Fruit fly (Drosophila melanogaster) whole organism, embryonic: ENCODE measurements around the gene sau.
A peak's percentile ranks its signal among the peaks of the same experiment; 100 is the strongest.

Source experiments
- CG10147 ChIP-seq: fragments of 200-800 bp; sonication (Bioruptor generic); optimal IDR thresholded peaks from 2 replicates; lab custom pipeline; 2019; ENCODE audit warnings: missing biosample characterization, mild to moderate bottlenecking, missing genetic modification characterization, moderate library complexity
- CG10209 ChIP-seq: fragments of 200-800 bp; sonication (Bioruptor generic); optimal IDR thresholded peaks from 3 replicates; lab custom pipeline; 2017; ENCODE audit warnings: missing biosample characterization, mild to moderate bottlenecking, missing genetic modification characterization, missing genetic modification reagents
- CG11085 ChIP-seq: fragments of 200-800 bp; sonication (Bioruptor generic); IDR thresholded peaks from 2 replicates; pipeline ENCODE4 v1.3.6; 2022; ENCODE audit warnings: missing biosample characterization, missing genetic modification characterization
- CG13424 ChIP-seq: fragments of 200-800 bp; sonication (Bioruptor generic); optimal IDR thresholded peaks from 2 replicates; lab custom pipeline; 2019; ENCODE audit warnings: missing biosample characterization, mild to moderate bottlenecking, missing genetic modification characterization, moderate library complexity
- CG13894 ChIP-seq: fragments of 200-800 bp; sonication (Bioruptor generic); optimal IDR thresholded peaks from 3 replicates; lab custom pipeline; 2018; ENCODE audit warnings: missing biosample characterization, mild to moderate bottlenecking, missing genetic modification characterization, moderate library complexity
- CG14050 ChIP-seq: fragments of 200-800 bp; sonication (Bioruptor generic); IDR thresholded peaks from 3 replicates; pipeline ENCODE4 v1.3.6; 2022; ENCODE audit warnings: missing biosample characterization, missing genetic modification characterization
- CG1602 ChIP-seq: fragments of 200-800 bp; sonication (Bioruptor generic); optimal IDR thresholded peaks from 3 replicates; lab custom pipeline; 2016; ENCODE audit warnings: missing biosample characterization, missing genetic modification characterization
- CG17328 ChIP-seq: fragments of 200-800 bp; sonication (Bioruptor generic); IDR thresholded peaks from 2 replicates; pipeline ENCODE4 v1.3.6; 2022; ENCODE audit warnings: missing biosample characterization, missing genetic modification characterization
- CG17385 ChIP-seq: fragments of 200-800 bp; sonication (Bioruptor generic); optimal IDR thresholded peaks from 3 replicates; lab custom pipeline; 2018; ENCODE audit warnings: missing biosample characterization, mild to moderate bottlenecking, missing genetic modification characterization
- CG17829 ChIP-seq: fragments of 200-800 bp; optimal IDR thresholded peaks from 2 replicates; lab custom pipeline; 2019; ENCODE audit warnings: missing biosample characterization, mild to moderate bottlenecking, missing genetic modification characterization, moderate library complexity
- CG1792 ChIP-seq: fragments of 200-800 bp; sonication (Bioruptor generic); optimal IDR thresholded peaks from 2 replicates; lab custom pipeline; 2016; ENCODE audit warnings: missing biosample characterization, missing genetic modification characterization
- CG2116 ChIP-seq: fragments of 200-800 bp; sonication (Bioruptor generic); optimal IDR thresholded peaks from 3 replicates; lab custom pipeline; 2018; ENCODE audit warnings: missing biosample characterization, mild to moderate bottlenecking, missing genetic modification characterization
- CG2129 ChIP-seq: fragments of 200-800 bp; sonication (Bioruptor generic); IDR thresholded peaks from 2 replicates; pipeline ENCODE4 v1.3.6; 2022; ENCODE audit warnings: missing biosample characterization, missing genetic modification characterization; ENCODE audit not compliant: partially characterized antibody
- CG2199 ChIP-seq: fragments of 200-800 bp; sonication (Bioruptor generic); IDR thresholded peaks from 3 replicates; pipeline ENCODE4 v1.3.6; 2022; ENCODE audit warnings: missing biosample characterization, missing genetic modification characterization
- CG30020 ChIP-seq: fragments of 200-800 bp; optimal IDR thresholded peaks from 2 replicates; lab custom pipeline; 2019; ENCODE audit warnings: missing biosample characterization, mild to moderate bottlenecking, missing genetic modification characterization, moderate library complexity
- CG33213 ChIP-seq: fragments of 200-800 bp; sonication (Bioruptor generic); optimal IDR thresholded peaks from 3 replicates; lab custom pipeline; 2016; ENCODE audit warnings: missing biosample characterization, missing genetic modification characterization
- CG34422 ChIP-seq: fragments of 200-800 bp; sonication (Bioruptor generic); IDR thresholded peaks from 3 replicates; pipeline ENCODE4 v1.3.6; 2022; ENCODE audit warnings: missing biosample characterization, missing genetic modification characterization
- CG3726 ChIP-seq: fragments of 200-800 bp; sonication (Bioruptor generic); IDR thresholded peaks from 3 replicates; pipeline ENCODE4, ENCODE4 v1.3.6; 2022; ENCODE audit warnings: missing biosample characterization, missing genetic modification characterization
- CG4854 ChIP-seq: fragments of 200-800 bp; sonication (Bioruptor generic); optimal IDR thresholded peaks from 2 replicates; lab custom pipeline; 2016; ENCODE audit warnings: missing biosample characterization, missing genetic modification characterization, inconsistent platforms
- CG6683 ChIP-seq: fragments of 200-800 bp; sonication (Bioruptor generic); optimal IDR thresholded peaks from 2 replicates; lab custom pipeline; 2017; ENCODE audit warnings: missing biosample characterization, mild to moderate bottlenecking, missing genetic modification characterization, missing genetic modification reagents
- D ChIP-seq, 2 experiments: fragments of 200-800 bp in 1 of 2; fragments of >200 bp in 1 of 2; sonication (Bioruptor generic) in 1 of 2; optimal IDR thresholded peaks; 2 replicates in 1 of 2; 3 replicates in 1 of 2; lab custom pipeline; 2017; ENCODE audit warnings: mild to moderate bottlenecking in 1 of 2, missing biosample characterization in 1 of 2, missing genetic modification characterization in 1 of 2, missing genetic modification reagents in 1 of 2
- Fer3 ChIP-seq: fragments of 200-800 bp; sonication (Bioruptor generic); optimal IDR thresholded peaks from 2 replicates; lab custom pipeline; 2018; ENCODE audit warnings: missing biosample characterization, mild to moderate bottlenecking, missing genetic modification characterization, moderate library complexity
- HLHmδ ChIP-seq: fragments of 200-800 bp; sonication (Bioruptor generic); optimal IDR thresholded peaks from 2 replicates; lab custom pipeline; 2018; ENCODE audit warnings: missing biosample characterization, mild to moderate bottlenecking, missing genetic modification characterization, moderate library complexity
- Hmx ChIP-seq: fragments of 200-800 bp; sonication (Bioruptor generic); optimal IDR thresholded peaks from 2 replicates; lab custom pipeline; 2016; ENCODE audit warnings: missing biosample characterization, missing genetic modification characterization
- Lpt ChIP-seq: fragments of >200 bp; optimal IDR thresholded peaks from 2 replicates; lab custom pipeline; 2018; ENCODE audit warnings: missing biosample characterization, missing genetic modification characterization
- MTF-1 ChIP-seq: fragments of 200-800 bp; sonication (Bioruptor generic); optimal IDR thresholded peaks from 2 replicates; lab custom pipeline; 2018; ENCODE audit warnings: missing biosample characterization, mild to moderate bottlenecking, missing genetic modification characterization, borderline replicate concordance
- Med ChIP-seq: fragments of 200-800 bp; sonication (Bioruptor generic); peaks from one replicate; lab custom pipeline; 2016; ENCODE audit warnings: missing biosample characterization, missing genetic modification characterization, mild to moderate bottlenecking, inconsistent platforms, moderate library complexity
- NC2α ChIP-seq: fragments of 200-800 bp; sonication (Bioruptor generic); optimal IDR thresholded peaks from 2 replicates; lab custom pipeline; 2016; ENCODE audit warnings: missing biosample characterization, missing genetic modification characterization
- NC2β ChIP-seq: fragments of 200-800 bp; sonication (Bioruptor generic); optimal IDR thresholded peaks from 2 replicates; lab custom pipeline; 2016; ENCODE audit warnings: missing biosample characterization, missing genetic modification characterization
- NK7.1 ChIP-seq: fragments of 200-800 bp; sonication (Bioruptor generic); optimal IDR thresholded peaks from 3 replicates; lab custom pipeline; 2016; ENCODE audit warnings: missing biosample characterization, missing genetic modification characterization
- Opbp ChIP-seq: fragments of 200-800 bp; sonication (Bioruptor generic); IDR thresholded peaks from 3 replicates; pipeline ENCODE4 v1.3.6; 2022; ENCODE audit warnings: missing biosample characterization, missing genetic modification characterization; ENCODE audit not compliant: partially characterized antibody
- Ptx1 ChIP-seq: fragments of 200-800 bp; sonication (Bioruptor generic); IDR thresholded peaks from 2 replicates; pipeline ENCODE4 v1.3.6; 2022; ENCODE audit warnings: missing biosample characterization, missing genetic modification characterization
- TFAM ChIP-seq: fragments of 200-800 bp; sonication (Bioruptor generic); optimal IDR thresholded peaks from 2 replicates; lab custom pipeline; 2017; ENCODE audit warnings: missing biosample characterization, missing genetic modification characterization, inconsistent platforms
- ap ChIP-seq: fragments of 200-800 bp; sonication (Bioruptor generic); IDR thresholded peaks from 2 replicates; pipeline ENCODE4 v1.3.6; 2022; ENCODE audit warnings: missing biosample characterization, missing genetic modification characterization
- croc ChIP-seq: fragments of 200-800 bp; sonication (Bioruptor generic); conservative IDR thresholded peaks from 3 replicates; pipeline ENCODE4 v1.3.6; 2022; ENCODE audit warnings: missing biosample characterization, missing genetic modification characterization
- dmrt99B ChIP-seq: fragments of 200-800 bp; sonication (Bioruptor generic); optimal IDR thresholded peaks from 2 replicates; lab custom pipeline; 2018; ENCODE audit warnings: missing biosample characterization, mild to moderate bottlenecking, missing genetic modification characterization, moderate library complexity
- esg ChIP-seq: fragments of 200-800 bp; sonication (Bioruptor generic); conservative IDR thresholded peaks from 2 replicates; pipeline ENCODE4 v1.3.6; 2022; ENCODE audit warnings: missing biosample characterization, missing genetic modification characterization
- gsb-n ChIP-seq: fragments of 200-800 bp; sonication (Bioruptor generic); optimal IDR thresholded peaks from 3 replicates; lab custom pipeline; 2018; ENCODE audit warnings: missing biosample characterization, mild to moderate bottlenecking, missing genetic modification characterization
- kah ChIP-seq: fragments of 200-800 bp; sonication (Bioruptor generic); optimal IDR thresholded peaks from 2 replicates; lab custom pipeline; 2018; ENCODE audit warnings: missing biosample characterization, mild to moderate bottlenecking, missing genetic modification characterization
- maf-S ChIP-seq: fragments of 200-800 bp; sonication (Bioruptor generic); optimal IDR thresholded peaks from 2 replicates; lab custom pipeline; 2016; ENCODE audit warnings: missing biosample characterization, missing genetic modification characterization
- pfk ChIP-seq: fragments of 200-800 bp; sonication (Bioruptor generic); optimal IDR thresholded peaks from 2 replicates; lab custom pipeline; 2018; ENCODE audit warnings: missing biosample characterization, mild to moderate bottlenecking, missing genetic modification characterization, moderate library complexity
- sr ChIP-seq: fragments of 200-800 bp; sonication (Bioruptor generic); IDR thresholded peaks from 3 replicates; pipeline ENCODE4 v1.3.6; 2022; ENCODE audit warnings: missing biosample characterization, missing genetic modification characterization
- tin ChIP-seq: fragments of 200-800 bp; sonication (Bioruptor generic); optimal IDR thresholded peaks from 3 replicates; lab custom pipeline; 2016; ENCODE audit warnings: missing biosample characterization, missing genetic modification characterization
- tna ChIP-seq: fragments of 200-800 bp; sonication (Bioruptor generic); IDR thresholded peaks from 2 replicates; pipeline ENCODE4 v1.3.6; 2022; ENCODE audit warnings: missing biosample characterization, missing genetic modification characterization; ENCODE audit not compliant: partially characterized antibody
- unc-4 ChIP-seq: fragments of 200-800 bp; sonication (Bioruptor generic); IDR thresholded peaks from 2 replicates; pipeline ENCODE4 v1.3.6; 2022; ENCODE audit warnings: missing biosample characterization, missing genetic modification characterization; ENCODE audit not compliant: partially characterized antibody
- unpg ChIP-seq: fragments of 200-800 bp; sonication (Bioruptor generic); optimal IDR thresholded peaks from 3 replicates; lab custom pipeline; 2018; ENCODE audit warnings: missing biosample characterization, mild to moderate bottlenecking, missing genetic modification characterization, moderate library complexity
- zf30C ChIP-seq: fragments of 200-800 bp; sonication (Bioruptor generic); optimal IDR thresholded peaks from 3 replicates; lab custom pipeline; 2018; ENCODE audit warnings: missing biosample characterization, mild to moderate bottlenecking, missing genetic modification characterization

sau gene

DNA sequence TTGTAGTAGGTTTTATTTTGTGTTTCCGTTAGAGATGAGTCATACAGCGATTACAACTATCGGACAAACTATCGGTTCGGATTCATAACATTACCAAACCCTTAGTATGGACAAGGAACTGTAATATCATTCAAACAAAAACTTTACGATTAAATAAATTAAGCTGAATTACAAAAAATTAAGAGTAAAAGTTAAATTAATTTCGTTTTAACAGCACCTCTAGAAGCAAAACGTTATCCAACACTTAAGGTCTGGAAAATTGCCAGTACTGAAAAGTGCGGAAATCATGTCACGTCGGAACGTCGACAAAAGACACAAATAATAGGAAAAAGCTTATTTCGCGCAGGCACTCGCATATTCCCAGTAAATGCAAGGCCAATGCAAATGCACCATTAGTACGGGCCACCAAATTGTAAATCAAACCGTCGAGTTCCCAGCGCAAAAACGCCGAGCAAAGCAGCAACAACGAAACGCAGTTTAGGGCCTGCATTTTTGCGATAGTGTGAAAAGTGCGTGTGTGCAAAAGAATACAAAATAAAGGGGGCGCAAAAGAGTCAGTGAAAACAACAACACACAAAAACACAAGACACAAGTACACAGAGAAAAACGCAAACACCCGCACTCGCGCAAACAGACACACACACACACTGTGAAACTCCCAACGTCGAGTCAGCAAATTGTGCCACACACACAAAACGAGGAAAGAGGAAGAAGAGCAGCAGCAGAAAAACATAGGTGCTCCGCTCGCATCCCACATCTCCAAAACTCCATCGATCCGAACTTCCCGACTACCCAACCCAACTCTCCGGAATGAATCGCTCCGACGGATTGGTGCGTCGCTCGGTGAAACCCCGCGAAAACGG lies at the start of gene sau, which contains the start of gene CG15387 (continued):
- TF ChIP-seq NK7.1 (GFP tag; lab: Kevin White, UChicago) (peak; percentile 70), croc (GFP tag; lab: Robert Waterston, UW) (peak; percentile 65), unpg (GFP tag; lab: Kevin White, UChicago) (peak; percentile 85), gsb-n (tag; lab: Kevin White, UChicago) (peak; percentile 81), CG13894 (tag; lab: Kevin White, UChicago) (peak; percentile 90), TFAM (GFP tag; lab: Kevin White, UChicago) (peak; percentile 24), CG3726 (GFP tag; lab: Robert Waterston, UW) (peak; percentile 52; the same call in 1 of the 3 replicates), CG1792 (GFP tag; lab: Kevin White, UChicago) (peak; percentile 77), CG2129 (GFP tag; lab: Robert Waterston, UW) (peak; percentile 89), CG6683 (GFP tag; lab: Kevin White, UChicago) (peak; percentile 58), CG34422 (GFP tag; lab: Robert Waterston, UW) (peak; percentile 83), CG13424 (tag; lab: Kevin White, UChicago) (peak; percentile 90), kah (peak; percentile 29), CG14050 (peak; percentile 71), dmrt99B (peak; percentile 79), HLHmδ (no peak), CG30020 (tag; lab: Kevin White, UChicago) (peak; percentile 80), MTF-1 (GFP tag; lab: Kevin White, UChicago) (no peak), zf30C (peak; percentile 65), Lpt (GFP tag; lab: Kevin White, UChicago) (no peak), Med (GFP tag; lab: Kevin White, UChicago) (peak; percentile 99), NC2α (GFP tag; lab: Kevin White, UChicago) (peak; percentile 81), CG2116 (GFP tag; lab: Kevin White, UChicago) (peak; percentile 90), CG33213 (GFP tag; lab: Kevin White, UChicago) (peak; percentile 89), unc-4 (peak; percentile 94), Hmx (GFP tag; lab: Kevin White, UChicago) (peak; percentile 77), CG1602 (GFP tag; lab: Kevin White, UChicago) (peak; percentile 91), CG10147 (GFP tag; lab: Kevin White, UChicago) (peak; percentile 84), Ptx1 (peak; percentile 84), CG17385 (GFP tag; lab: Kevin White, UChicago) (peak; percentile 79), maf-S (peak; percentile 89), CG2199 (GFP tag; lab: Robert Waterston, UW) (0 out of 3 replicates have a peak, but pooled peaks have one; percentile 76), pfk (peak; percentile 32), esg (GFP tag; lab: Robert Waterston, UW) (peak; percentile 71), CG10209 (peak; percentile 86), CG11085 (GFP tag; lab: Robert Waterston, UW) (peak; percentile 76), tin (GFP tag; lab: Kevin White, UChicago) (peak; percentile 90), CG4854 (peak; percentile 88), D (optimal IDR thresholded peaks at IDR 0.05; lab: Kevin White, UChicago) (no peak), D (GFP tag; optimal IDR thresholded peaks at IDR 0.05; lab: Kevin White, UChicago) (peak; percentile 67), CG17829 (tag; lab: Kevin White, UChicago) (peak; percentile 93), CG17328 (GFP tag; lab: Robert Waterston, UW) (peak; percentile 76), sr (GFP tag; lab: Robert Waterston, UW) (no peak), Opbp (GFP tag; lab: Robert Waterston, UW) (peak; percentile 82), ap (peak; percentile 62), tna (peak; percentile 72; the same call in 1 of the 2 replicates), Fer3 (tag; lab: Kevin White, UChicago) (peak; percentile 86), NC2β (GFP tag; lab: Kevin White, UChicago) (peak; percentile 90)
